Fruit fly (Drosophila melanogaster) whole organism, embryonic: ENCODE data around the gene CG14300.

Experiments
- CG10321 ChIP-seq: fragments of 200-800 bp; sonication (Bioruptor generic); IDR thresholded peaks from 2 replicates; pipeline ENCODE4 v1.3.6; 2022; ENCODE audit warnings: missing biosample characterization, missing genetic modification characterization
- CG12155 ChIP-seq: fragments of 200-800 bp; sonication (Bioruptor generic); optimal IDR thresholded peaks from 3 replicates; lab custom pipeline; 2016; ENCODE audit warnings: missing biosample characterization, missing genetic modification characterization
- CG12942 ChIP-seq: fragments of 200-800 bp; sonication (Bioruptor generic); optimal IDR thresholded peaks from 3 replicates; lab custom pipeline; 2016; ENCODE audit warnings: missing biosample characterization, missing genetic modification characterization
- CG13123 ChIP-seq: fragments of 200-800 bp; sonication (Bioruptor generic); optimal IDR thresholded peaks from 2 replicates; lab custom pipeline; 2016; ENCODE audit warnings: missing biosample characterization, missing genetic modification characterization
- CG13624 ChIP-seq: fragments of 200-800 bp; sonication (Bioruptor generic); optimal IDR thresholded peaks from 2 replicates; lab custom pipeline; 2016; ENCODE audit warnings: missing biosample characterization, missing genetic modification characterization
- CG15696 ChIP-seq: fragments of 200-800 bp; sonication (Bioruptor generic); optimal IDR thresholded peaks from 2 replicates; lab custom pipeline; 2019; ENCODE audit warnings: missing biosample characterization, mild to moderate bottlenecking, missing genetic modification characterization, moderate library complexity
- CG16779 ChIP-seq: fragments of 200-800 bp; sonication (Bioruptor generic); IDR thresholded peaks from 2 replicates; pipeline ENCODE4 v1.3.6; 2022; ENCODE audit warnings: missing biosample characterization, missing genetic modification characterization
- CG17568 ChIP-seq: fragments of 200-800 bp; sonication (Bioruptor generic); optimal IDR thresholded peaks from 2 replicates; lab custom pipeline; 2018; ENCODE audit warnings: missing biosample characterization, mild to moderate bottlenecking, missing genetic modification characterization, moderate library complexity
- CG17802 ChIP-seq: fragments of 200-800 bp; sonication (Bioruptor generic); optimal IDR thresholded peaks from 2 replicates; lab custom pipeline; 2018; ENCODE audit warnings: missing biosample characterization, mild to moderate bottlenecking, missing genetic modification characterization, moderate library complexity
- CG1792 ChIP-seq: fragments of 200-800 bp; sonication (Bioruptor generic); optimal IDR thresholded peaks from 2 replicates; lab custom pipeline; 2016; ENCODE audit warnings: missing biosample characterization, missing genetic modification characterization
- CG18011 ChIP-seq: fragments of 200-800 bp; sonication (Bioruptor generic); optimal IDR thresholded peaks from 2 replicates; lab custom pipeline; 2017; ENCODE audit warnings: missing biosample characterization, missing genetic modification characterization, mild to moderate bottlenecking, moderate library complexity, missing genotype
- CG18619 ChIP-seq: fragments of 200-800 bp; sonication (Bioruptor generic); optimal IDR thresholded peaks from 3 replicates; lab custom pipeline; 2017; ENCODE audit warnings: missing biosample characterization, mild to moderate bottlenecking, missing genetic modification characterization
- CG2199 ChIP-seq: fragments of 200-800 bp; sonication (Bioruptor generic); IDR thresholded peaks from 3 replicates; pipeline ENCODE4 v1.3.6; 2022; ENCODE audit warnings: missing biosample characterization, missing genetic modification characterization
- CG31365 ChIP-seq: fragments of 200-800 bp; sonication (Bioruptor generic); optimal IDR thresholded peaks from 2 replicates; lab custom pipeline; 2018; ENCODE audit warnings: missing biosample characterization, mild to moderate bottlenecking, missing genetic modification characterization
- CG4282 ChIP-seq: fragments of 200-800 bp; sonication (Bioruptor generic); optimal IDR thresholded peaks from 2 replicates; lab custom pipeline; 2016; ENCODE audit warnings: missing biosample characterization, missing genetic modification characterization
- CG6175 ChIP-seq: fragments of 200-800 bp; sonication (Bioruptor generic); IDR thresholded peaks from 3 replicates; pipeline ENCODE4 v1.3.6; 2022; ENCODE audit warnings: missing biosample characterization, missing genetic modification characterization
- CG6683 ChIP-seq: fragments of 200-800 bp; sonication (Bioruptor generic); optimal IDR thresholded peaks from 2 replicates; lab custom pipeline; 2017; ENCODE audit warnings: missing biosample characterization, mild to moderate bottlenecking, missing genetic modification characterization, missing genetic modification reagents
- CG7786 ChIP-seq: fragments of 200-800 bp; sonication (Bioruptor generic); optimal IDR thresholded peaks from 2 replicates; lab custom pipeline; 2016; ENCODE audit warnings: missing biosample characterization, missing genetic modification characterization
- CG8359 ChIP-seq: fragments of 200-800 bp; sonication (Bioruptor generic); optimal IDR thresholded peaks from 2 replicates; lab custom pipeline; 2017; ENCODE audit warnings: missing biosample characterization, mild to moderate bottlenecking, missing genetic modification characterization, borderline replicate concordance
- D19B ChIP-seq: fragments of 200-800 bp; sonication (Bioruptor generic); optimal IDR thresholded peaks from 2 replicates; lab custom pipeline; 2017; ENCODE audit warnings: missing biosample characterization, mild to moderate bottlenecking, missing genetic modification characterization
- Deaf1 ChIP-seq: fragments of 200-800 bp; optimal IDR thresholded peaks from 3 replicates; lab custom pipeline; 2019; ENCODE audit warnings: missing biosample characterization, mild to moderate bottlenecking, missing genetic modification characterization, moderate library complexity
- Dp ChIP-seq: fragments of 200-800 bp; sonication (Bioruptor generic); optimal IDR thresholded peaks from 2 replicates; lab custom pipeline; 2018; ENCODE audit warnings: missing biosample characterization, mild to moderate bottlenecking, missing genetic modification characterization, moderate library complexity
- Gug ChIP-seq: fragments of 200-800 bp; sonication (Bioruptor generic); IDR thresholded peaks from 4 replicates; pipeline ENCODE4 v1.3.6; 2022; ENCODE audit warnings: missing biosample characterization, missing genetic modification characterization
- Myb ChIP-seq: fragments of 200-800 bp; sonication (Bioruptor generic); optimal IDR thresholded peaks from 2 replicates; lab custom pipeline; 2016; ENCODE audit warnings: missing biosample characterization, missing genetic modification characterization
- Nf-YA ChIP-seq: fragments of 200-800 bp; sonication (Bioruptor generic); IDR thresholded peaks from 2 replicates; pipeline ENCODE4 v1.3.6; 2022; ENCODE audit warnings: missing biosample characterization, missing genetic modification characterization
- Stat92E ChIP-seq, 3 experiments: fragments of >200 bp in 2 of 3; fragments of 200-800 bp in 1 of 3; sonication (Bioruptor generic) in 1 of 3; optimal IDR thresholded peaks; 2 replicates each; lab custom pipeline; 2017 to 2019; ENCODE audit warnings: missing biosample characterization in 3 of 3, missing genetic modification characterization in 3 of 3, mild to moderate bottlenecking in 1 of 3, moderate library complexity in 1 of 3
- chn ChIP-seq: fragments of 200-800 bp; sonication (Bioruptor generic); optimal IDR thresholded peaks from 2 replicates; lab custom pipeline; 2016; ENCODE audit warnings: missing biosample characterization, missing genetic modification characterization
- corto ChIP-seq: fragments of 200-800 bp; sonication (Bioruptor generic); optimal IDR thresholded peaks from 2 replicates; lab custom pipeline; 2016; ENCODE audit warnings: missing biosample characterization, mild to moderate bottlenecking, missing genetic modification characterization, moderate library complexity
- dati ChIP-seq: fragments of 200-800 bp; sonication (Bioruptor generic); IDR thresholded peaks from 2 replicates; pipeline ENCODE4 v1.3.6; 2022; ENCODE audit warnings: missing biosample characterization, missing genetic modification characterization
- ftz-f1 ChIP-seq: fragments of 200-800 bp; sonication (Bioruptor generic); optimal IDR thresholded peaks from 2 replicates; lab custom pipeline; 2016; ENCODE audit warnings: missing biosample characterization, missing genetic modification characterization
- her ChIP-seq: fragments of 200-800 bp; sonication (Bioruptor generic); optimal IDR thresholded peaks from 2 replicates; lab custom pipeline; 2016; ENCODE audit warnings: missing biosample characterization, missing genetic modification characterization
- kay ChIP-seq: fragments of 200-800 bp; sonication (Bioruptor generic); optimal IDR thresholded peaks from 2 replicates; lab custom pipeline; 2016; ENCODE audit warnings: missing biosample characterization, missing genetic modification characterization
- knrl ChIP-seq: fragments of 200-800 bp; sonication (Bioruptor generic); IDR thresholded peaks from 3 replicates; pipeline ENCODE4 v1.3.6; 2022; ENCODE audit warnings: missing biosample characterization, missing genetic modification characterization; ENCODE audit not compliant: partially characterized antibody
- lab ChIP-seq: fragments of 200-800 bp; sonication (Bioruptor generic); optimal IDR thresholded peaks from 3 replicates; lab custom pipeline; 2017; ENCODE audit warnings: missing biosample characterization, missing genetic modification characterization, mild to moderate bottlenecking, moderate library complexity, missing genetic modification reagents
- lmd ChIP-seq: fragments of 200-800 bp; sonication (Bioruptor generic); IDR thresholded peaks from 2 replicates; pipeline ENCODE4 v1.3.6; 2022; ENCODE audit warnings: missing biosample characterization, missing genetic modification characterization
- luna ChIP-seq: fragments of 200-800 bp; sonication (Bioruptor generic); optimal IDR thresholded peaks from 2 replicates; lab custom pipeline; 2016; ENCODE audit warnings: missing biosample characterization, missing genetic modification characterization
- mld ChIP-seq: fragments of 200-800 bp; sonication (Bioruptor generic); IDR thresholded peaks from 3 replicates; pipeline ENCODE4 v1.3.6; 2022; ENCODE audit warnings: missing biosample characterization, missing genetic modification characterization; ENCODE audit not compliant: partially characterized antibody
- otp ChIP-seq: fragments of 200-800 bp; sonication (Bioruptor generic); IDR thresholded peaks from 3 replicates; pipeline ENCODE4, ENCODE4 v1.3.6; 2022; ENCODE audit warnings: missing biosample characterization, missing genetic modification characterization
- pb ChIP-seq: fragments of 200-800 bp; sonication (Bioruptor generic); optimal IDR thresholded peaks from 3 replicates; lab custom pipeline; 2016; ENCODE audit warnings: missing biosample characterization, missing genetic modification characterization
- pho ChIP-seq: fragments of 200-800 bp; sonication (Bioruptor generic); optimal IDR thresholded peaks from 2 replicates; lab custom pipeline; 2016; ENCODE audit warnings: missing biosample characterization, missing genetic modification characterization
- pita ChIP-seq: fragments of 200-800 bp; sonication (Bioruptor generic); optimal IDR thresholded peaks from 2 replicates; lab custom pipeline; 2017; ENCODE audit warnings: missing biosample characterization, mild to moderate bottlenecking, missing genetic modification characterization
- pnt ChIP-seq: fragments of 200-800 bp; sonication (Bioruptor generic); optimal IDR thresholded peaks from 3 replicates; lab custom pipeline; 2016; ENCODE audit warnings: missing biosample characterization, missing genetic modification characterization
- ranshi ChIP-seq: fragments of 200-800 bp; sonication (Bioruptor generic); IDR thresholded peaks from 2 replicates; pipeline ENCODE4 v1.3.6; 2022; ENCODE audit warnings: missing biosample characterization, missing genetic modification characterization
- repo ChIP-seq: fragments of 200-800 bp; sonication (Bioruptor generic); optimal IDR thresholded peaks from 2 replicates; lab custom pipeline; 2016; ENCODE audit warnings: missing biosample characterization, missing genetic modification characterization
- sisA ChIP-seq: fragments of 200-800 bp; sonication (Bioruptor generic); IDR thresholded peaks from 2 replicates; pipeline ENCODE4 v1.3.6; 2022; ENCODE audit warnings: missing biosample characterization, missing genetic modification characterization
- slp2 ChIP-seq: fragments of 200-800 bp; sonication (Bioruptor generic); optimal IDR thresholded peaks from 2 replicates; lab custom pipeline; 2016; ENCODE audit warnings: missing biosample characterization, missing genetic modification characterization
- ssp ChIP-seq: fragments of 200-800 bp; sonication (Bioruptor generic); IDR thresholded peaks from 2 replicates; pipeline ENCODE4 v1.3.6; 2022; ENCODE audit warnings: missing biosample characterization, missing genetic modification characterization
- stwl ChIP-seq: fragments of 200-800 bp; sonication (Bioruptor generic); optimal IDR thresholded peaks from 3 replicates; lab custom pipeline; 2018; ENCODE audit warnings: missing biosample characterization, mild to moderate bottlenecking, missing genetic modification characterization, moderate library complexity
- toy ChIP-seq: fragments of 200-800 bp; sonication (Bioruptor generic); IDR thresholded peaks from 2 replicates; pipeline ENCODE4 v1.3.6; 2022; ENCODE audit warnings: missing biosample characterization, missing genetic modification characterization
- yki ChIP-seq: fragments of >200 bp; optimal IDR thresholded peaks from 3 replicates; lab custom pipeline; 2018
- zf30C ChIP-seq: fragments of 200-800 bp; sonication (Bioruptor generic); optimal IDR thresholded peaks from 3 replicates; lab custom pipeline; 2018; ENCODE audit warnings: missing biosample characterization, mild to moderate bottlenecking, missing genetic modification characterization

CG14300 gene

dm6 chr3R:18719767-18720341 lies 26.3 kb upstream of the CG14300 start (continued):
- peak; percentile 89 for TF ChIP-seq CG6683
- no peak for TF ChIP-seq knrl (GFP tag; lab: Robert Waterston, UW)
- peak; percentile 36 for TF ChIP-seq CG8359 (GFP tag; lab: Kevin White, UChicago)
- peak; percentile 70 for TF ChIP-seq chn (GFP tag; lab: Kevin White, UChicago)
- peak; percentile 82 for TF ChIP-seq zf30C (GFP tag; lab: Kevin White, UChicago)
- peak; percentile 81 for TF ChIP-seq pnt (GFP tag; lab: Kevin White, UChicago)
- TF ChIP-seq toy: peak; percentile 59; the same call in 1 of the 2 replicates
- no peak for TF ChIP-seq mld (GFP tag; lab: Robert Waterston, UW)
- TF ChIP-seq CG13624: peak; percentile 83
- peak; percentile 67 for TF ChIP-seq repo (GFP tag; lab: Kevin White, UChicago)
- peak; percentile 60 for TF ChIP-seq CG12942 (GFP tag; lab: Kevin White, UChicago)
- peak; percentile 56 for TF ChIP-seq CG10321 (GFP tag; lab: Robert Waterston, UW)
- peak; percentile 59 for TF ChIP-seq CG15696 (tag; lab: Kevin White, UChicago)
- 0 out of 3 replicates have a peak, but pooled peaks have one; percentile 37 for TF ChIP-seq CG6175 (GFP tag; lab: Robert Waterston, UW)
- no peak for TF ChIP-seq ftz-f1 (GFP tag; lab: Kevin White, UChicago)
- TF ChIP-seq CG13123 (GFP tag; lab: Kevin White, UChicago): peak; percentile 45
- peak; percentile 72 for TF ChIP-seq kay (GFP tag; lab: Kevin White, UChicago)
- peak; percentile 65 for TF ChIP-seq luna (GFP tag; lab: Kevin White, UChicago)
- peak; percentile 60 for TF ChIP-seq ssp (GFP tag; lab: Robert Waterston, UW)
- peak; percentile 67 for TF ChIP-seq pb (GFP tag; lab: Kevin White, UChicago)
- TF ChIP-seq CG7786 (GFP tag; lab: Kevin White, UChicago): peak; percentile 81
- TF ChIP-seq stwl (tag; lab: Kevin White, UChicago): no peak
- TF ChIP-seq her (GFP tag; lab: Kevin White, UChicago): peak; percentile 80
- TF ChIP-seq CG1792: peak; percentile 82
- peak; percentile 58 for TF ChIP-seq slp2 (GFP tag; lab: Kevin White, UChicago)
- peak; percentile 55 for TF ChIP-seq CG17802 (tag; lab: Kevin White, UChicago)
- peak; percentile 72; the same call in 3 of the 4 replicates for TF ChIP-seq Gug (GFP tag; lab: Robert Waterston, UW)
- peak; percentile 17 for TF ChIP-seq corto (GFP tag; lab: Kevin White, UChicago)
- TF ChIP-seq CG18619 (GFP tag; lab: Kevin White, UChicago): peak; percentile 85
- peak; percentile 96 for TF ChIP-seq lab (GFP tag; lab: Kevin White, UChicago)
- peak; percentile 75 for TF ChIP-seq CG31365 (tag; lab: Kevin White, UChicago)
- TF ChIP-seq Myb (GFP tag; lab: Kevin White, UChicago): peak; percentile 59
- TF ChIP-seq pho: peak; percentile 82
- no peak for TF ChIP-seq Dp (GFP tag; lab: Kevin White, UChicago)
- no peak for TF ChIP-seq pita (GFP tag; lab: Kevin White, UChicago)
- TF ChIP-seq dati (GFP tag; lab: Robert Waterston, UW): peak; percentile 63
- TF ChIP-seq yki (lab: Kevin White, UChicago): no peak
- TF ChIP-seq CG17568: peak; percentile 61
- TF ChIP-seq lmd (GFP tag; lab: Robert Waterston, UW): peak; percentile 84
- peak; percentile 67 for TF ChIP-seq CG12155 (GFP tag; lab: Kevin White, UChicago)
- TF ChIP-seq Nf-YA (GFP tag; lab: Robert Waterston, UW): peak; percentile 79
- TF ChIP-seq CG2199 (GFP tag; lab: Robert Waterston, UW): no peak
- TF ChIP-seq CG4282 (GFP tag; lab: Kevin White, UChicago): peak; percentile 6
- TF ChIP-seq sisA (GFP tag; lab: Robert Waterston, UW): peak; percentile 84
- TF ChIP-seq otp: peak; percentile 63; the same call in 1 of the 3 replicates
- TF ChIP-seq CG16779: no peak
- TF ChIP-seq Stat92E (GFP tag; optimal IDR thresholded peaks at IDR 0.05; lab: Kevin White, UChicago): no peak
- TF ChIP-seq CG18011 (GFP tag; lab: Kevin White, UChicago): peak; percentile 58
- TF ChIP-seq ranshi (GFP tag; lab: Robert Waterston, UW): peak; percentile 85
- peak; percentile 66 for TF ChIP-seq Deaf1 (tag; lab: Kevin White, UChicago)
- peak; percentile 53 for TF ChIP-seq D19B (GFP tag; lab: Kevin White, UChicago)
